Worm (Caenorhabditis elegans) whole organism, mixed stage, embryonic: ENCODE measurements around the gene sulp-5.

Source experiments
- ceh-39 ChIP-seq: fragments of 150-350 bp; optimal IDR thresholded peaks from 2 replicates; lab custom pipeline; 2014; ENCODE audit warnings: missing biosample characterization, missing genetic modification characterization
- hlh-1 ChIP-seq: fragments of 150-350 bp; optimal IDR thresholded peaks from 2 replicates; lab custom pipeline; 2014; ENCODE audit warnings: missing biosample characterization, missing genetic modification reagents, missing genetic modification characterization
- lsy-2 ChIP-seq: fragments of 150-350 bp; optimal IDR thresholded peaks from 2 replicates; lab custom pipeline; 2014; ENCODE audit warnings: missing biosample characterization, missing genetic modification characterization
- mep-1 ChIP-seq: fragments of 150-350 bp; optimal IDR thresholded peaks from 2 replicates; lab custom pipeline; 2017; ENCODE audit warnings: missing biosample characterization, missing genetic modification reagents, missing genetic modification characterization, inconsistent platforms
- nhr-12 ChIP-seq: fragments of 150-350 bp; optimal IDR thresholded peaks from 2 replicates; lab custom pipeline; 2014; ENCODE audit warnings: missing biosample characterization, missing genetic modification characterization
- nhr-76 ChIP-seq: sonication (generic microtip); optimal IDR thresholded peaks from 2 replicates; lab custom pipeline; 2017; ENCODE audit warnings: missing biosample characterization, missing genetic modification characterization
- pha-4 ChIP-seq: fragments of 150-350 bp; optimal IDR thresholded peaks from 2 replicates; lab custom pipeline; 2018; ENCODE audit warnings: missing biosample characterization, missing genetic modification reagents, missing genetic modification characterization
- unc-62 ChIP-seq: fragments of 150-350 bp; optimal IDR thresholded peaks from 2 replicates; lab custom pipeline; 2014; ENCODE audit warnings: missing biosample characterization, missing genetic modification reagents, missing genetic modification characterization

ce11 chrV:11857756-11858155, 22.1 kb upstream of the sulp-5 start:
- no peak for TF ChIP-seq pha-4
- no peak for TF ChIP-seq unc-62 (GFP tag; lab: Kevin White, UChicago)
- no peak for TF ChIP-seq mep-1 (tag; lab: Kevin White, UChicago)
- TF ChIP-seq nhr-76 (tag; lab: Kevin White, UChicago): no peak
- no peak for TF ChIP-seq nhr-12 (tag; lab: Kevin White, UChicago)
- no peak for TF ChIP-seq hlh-1 (tag; lab: Kevin White, UChicago)
- no peak for TF ChIP-seq lsy-2 (tag; lab: Kevin White, UChicago)
- TF ChIP-seq ceh-39 (tag; lab: Kevin White, UChicago): no peak
